Worm (Caenorhabditis elegans) whole organism, late embryonic: ENCODE measurements around the gene npp-9.

Experiments used
- C38D4.7 ChIP-seq: fragments of 200-800 bp; sonication (Bioruptor generic); optimal IDR thresholded peaks from 2 replicates; lab custom pipeline; 2018; ENCODE audit warnings: mild to moderate bottlenecking, missing genetic modification characterization, moderate library complexity, missing compliant biosample characterization
- F13H6.1 ChIP-seq: sonication (generic microtip); optimal IDR thresholded peaks from 2 replicates; lab custom pipeline; 2016; ENCODE audit warnings: missing genetic modification characterization, missing compliant biosample characterization
- T23F11.4 ChIP-seq: fragments of 200-800 bp; sonication (Bioruptor generic); optimal IDR thresholded peaks from 2 replicates; lab custom pipeline; 2018; ENCODE audit warnings: mild to moderate bottlenecking, missing genetic modification characterization, missing compliant biosample characterization
- Y22D7AL.16 ChIP-seq: sonication (generic microtip); optimal IDR thresholded peaks from 2 replicates; lab custom pipeline; 2016; ENCODE audit warnings: missing genetic modification characterization, missing compliant biosample characterization
- ahr-1 ChIP-seq: sonication (generic microtip); optimal IDR thresholded peaks from 2 replicates; lab custom pipeline; 2016; ENCODE audit warnings: missing genetic modification characterization, missing compliant biosample characterization
- ceh-18 ChIP-seq: sonication (generic microtip); optimal IDR thresholded peaks from 2 replicates; lab custom pipeline; 2016; ENCODE audit warnings: missing genetic modification characterization, missing compliant biosample characterization
- ceh-19 ChIP-seq: fragments of 200-800 bp; sonication (Bioruptor generic); optimal IDR thresholded peaks from 2 replicates; lab custom pipeline; 2018; ENCODE audit warnings: mild to moderate bottlenecking, missing genetic modification characterization, missing compliant biosample characterization
- ceh-2 ChIP-seq: sonication (generic microtip); optimal IDR thresholded peaks from 2 replicates; lab custom pipeline; 2016; ENCODE audit warnings: missing genotype, missing genetic modification characterization, missing compliant biosample characterization
- ceh-31 ChIP-seq: sonication (generic microtip); optimal IDR thresholded peaks from 2 replicates; lab custom pipeline; 2016; ENCODE audit warnings: missing genetic modification characterization, missing compliant biosample characterization
- ceh-34 ChIP-seq: sonication (generic microtip); optimal IDR thresholded peaks from 2 replicates; lab custom pipeline; 2016; ENCODE audit warnings: mild to moderate bottlenecking, missing genetic modification characterization, missing compliant biosample characterization
- ceh-45 ChIP-seq: fragments of 200-800 bp; sonication (Bioruptor generic); IDR thresholded peaks from 2 replicates; pipeline ENCODE4 v1.3.6; 2022; ENCODE audit warnings: missing genetic modification reagents, missing genetic modification characterization, missing compliant biosample characterization
- ceh-6 ChIP-seq: fragments of 200-800 bp; sonication (Bioruptor generic); optimal IDR thresholded peaks from 2 replicates; lab custom pipeline; 2018; ENCODE audit warnings: mild to moderate bottlenecking, missing genetic modification characterization, missing compliant biosample characterization
- ceh-9 ChIP-seq: sonication (generic microtip); optimal IDR thresholded peaks from 2 replicates; lab custom pipeline; 2016; ENCODE audit warnings: mild to moderate bottlenecking, missing genetic modification characterization, inconsistent platforms, missing compliant biosample characterization
- che-1 ChIP-seq: sonication (generic microtip); optimal IDR thresholded peaks from 2 replicates; lab custom pipeline; 2016; ENCODE audit warnings: mild to moderate bottlenecking, missing genetic modification characterization, missing compliant biosample characterization
- dmd-4 ChIP-seq: sonication (generic microtip); optimal IDR thresholded peaks from 2 replicates; lab custom pipeline; 2016; ENCODE audit warnings: borderline replicate concordance, missing genetic modification characterization, missing compliant biosample characterization
- fkh-10 ChIP-seq: fragments of 150-350 bp; optimal IDR thresholded peaks from 2 replicates; lab custom pipeline; 2014; ENCODE audit warnings: missing biosample characterization, missing genetic modification reagents, missing genetic modification characterization
- fkh-6 ChIP-seq: sonication (generic microtip); optimal IDR thresholded peaks from 2 replicates; lab custom pipeline; 2016; ENCODE audit warnings: missing genetic modification characterization, missing compliant biosample characterization
- hlh-13 ChIP-seq: fragments of 200-800 bp; sonication (Bioruptor generic); optimal IDR thresholded peaks from 2 replicates; lab custom pipeline; 2018; ENCODE audit warnings: mild to moderate bottlenecking, missing genetic modification characterization, missing compliant biosample characterization
- hlh-30 ChIP-seq: sonication (generic microtip); optimal IDR thresholded peaks from 2 replicates; lab custom pipeline; 2017; ENCODE audit warnings: antibody characterized with exemption, missing genetic modification characterization, missing compliant biosample characterization; ENCODE audit not compliant: insufficient read depth
- lin-11 ChIP-seq: fragments of 200-800 bp; sonication (Bioruptor generic); optimal IDR thresholded peaks from 2 replicates; lab custom pipeline; 2018; ENCODE audit warnings: mild to moderate bottlenecking, missing genetic modification characterization, missing compliant biosample characterization
- nfya-1 ChIP-seq: sonication (generic microtip); optimal IDR thresholded peaks from 2 replicates; lab custom pipeline; 2017; ENCODE audit warnings: missing genetic modification characterization, mild to moderate bottlenecking, missing compliant biosample characterization, antibody characterized with exemption, moderate library complexity
- nhr-232 ChIP-seq: sonication (generic microtip); optimal IDR thresholded peaks from 2 replicates; lab custom pipeline; 2016; ENCODE audit warnings: missing genetic modification characterization, missing compliant biosample characterization
- odd-2 ChIP-seq: sonication (generic microtip); optimal IDR thresholded peaks from 2 replicates; lab custom pipeline; 2017; ENCODE audit warnings: antibody characterized with exemption, mild to moderate bottlenecking, missing genetic modification characterization, missing compliant biosample characterization
- pha-4 ChIP-seq: fragments of 150-350 bp; optimal IDR thresholded peaks from 2 replicates; lab custom pipeline; 2018; ENCODE audit warnings: missing biosample characterization, missing genetic modification reagents, missing genetic modification characterization
- pros-1 ChIP-seq: fragments of 150-350 bp; optimal IDR thresholded peaks from 2 replicates; lab custom pipeline; 2014; ENCODE audit warnings: missing biosample characterization, missing genetic modification reagents, missing genetic modification characterization
- sdc-2 ChIP-seq: sonication (generic microtip); optimal IDR thresholded peaks from 2 replicates; lab custom pipeline; 2016; ENCODE audit warnings: missing genotype, missing genetic modification characterization, missing compliant biosample characterization
- sox-2 ChIP-seq: fragments of 200-800 bp; sonication (Bioruptor generic); IDR thresholded peaks from 2 replicates; pipeline ENCODE4 v1.3.6; 2022; ENCODE audit warnings: missing genetic modification reagents, missing genetic modification characterization, missing compliant biosample characterization
- syd-9 ChIP-seq: sonication (generic microtip); optimal IDR thresholded peaks from 2 replicates; lab custom pipeline; 2016; ENCODE audit warnings: mild to moderate bottlenecking, missing genetic modification characterization, moderate library complexity, missing compliant biosample characterization
- tbx-2 ChIP-seq: sonication (generic microtip); optimal IDR thresholded peaks from 2 replicates; lab custom pipeline; 2016; ENCODE audit warnings: missing genetic modification characterization, missing compliant biosample characterization
- tbx-7 ChIP-seq: sonication (generic microtip); optimal IDR thresholded peaks from 2 replicates; lab custom pipeline; 2016; ENCODE audit warnings: missing genotype, missing genetic modification characterization, missing compliant biosample characterization
- unc-3 ChIP-seq, 2 experiments: fragments of 200-800 bp in 1 of 2; sonication (Bioruptor generic) in 1 of 2; sonication (generic microtip) in 1 of 2; conservative IDR thresholded peaks in 1 of 2; optimal IDR thresholded peaks in 1 of 2; 2 replicates each; pipeline versions ENCODE4 v1.3.6 to Lab custom; 2016 to 2022; ENCODE audit warnings: missing compliant biosample characterization in 2 of 2, missing genetic modification characterization in 2 of 2, missing genetic modification reagents in 1 of 2
- ztf-16 ChIP-seq: sonication (generic microtip); optimal IDR thresholded peaks from 2 replicates; lab custom pipeline; 2017; ENCODE audit warnings: missing genetic modification characterization, missing compliant biosample characterization

Gene npp-9

DNA sequence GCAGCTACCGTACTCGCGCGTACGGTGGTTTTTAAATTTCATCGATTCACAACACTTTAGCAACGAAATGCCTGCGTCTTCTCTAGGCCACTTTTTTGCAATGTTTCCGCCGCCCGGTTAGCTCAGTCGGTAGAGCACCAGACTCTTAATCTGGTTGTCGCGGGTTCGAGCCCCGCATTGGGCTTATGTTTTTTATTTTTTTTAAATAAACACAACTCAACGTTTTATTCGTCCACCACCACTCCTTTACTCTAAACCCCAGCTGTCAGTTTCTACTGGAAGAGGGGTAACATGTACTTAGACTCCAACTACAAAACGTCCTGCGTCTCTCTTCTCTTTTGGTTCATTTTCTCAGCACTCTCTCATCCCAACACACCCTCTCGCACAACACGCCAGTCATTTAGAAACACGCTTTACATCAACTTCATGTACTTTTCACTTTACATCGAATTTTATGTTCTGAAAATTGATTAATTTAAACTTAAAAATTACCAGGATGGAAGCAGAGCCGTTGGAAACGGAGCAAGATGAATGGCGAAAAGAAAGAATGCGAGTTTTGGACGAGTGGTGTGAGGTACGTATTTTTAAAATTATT, 14.8 kb downstream of the npp-9 start, which contains the start of the genes elmd-1 and hecw-1 (continued):
- no peak for TF ChIP-seq fkh-10
- no peak for TF ChIP-seq hlh-30 (tag; lab: Kevin White, UChicago)
- peak; percentile 31 for TF ChIP-seq che-1 (tag; lab: Kevin White, UChicago)
- TF ChIP-seq ceh-6 (GFP tag; lab: Kevin White, UChicago) = no peak
- peak; percentile 39 for TF ChIP-seq ceh-18 (tag; lab: Kevin White, UChicago)
- no peak for TF ChIP-seq lin-11 (tag; lab: Kevin White, UChicago)
- no peak for TF ChIP-seq ztf-16
- TF ChIP-seq fkh-6 (tag; lab: Kevin White, UChicago) = no peak
- peak; percentile 26 for TF ChIP-seq ceh-31 (tag; lab: Kevin White, UChicago)
- TF ChIP-seq ceh-9 (tag; lab: Kevin White, UChicago) = no peak
- no peak for TF ChIP-seq dmd-4 (tag; lab: Kevin White, UChicago)
- peak; percentile 63 for TF ChIP-seq tbx-2 (tag; lab: Kevin White, UChicago)
- peak; percentile 22 for TF ChIP-seq nfya-1
- TF ChIP-seq pros-1 = no peak
- TF ChIP-seq nhr-232 (tag; lab: Kevin White, UChicago) = no peak
- peak; percentile 3 for TF ChIP-seq ceh-19 (GFP tag; lab: Kevin White, UChicago)
- no peak for TF ChIP-seq odd-2 (tag; lab: Kevin White, UChicago)
- TF ChIP-seq sdc-2 = no peak
- no peak for TF ChIP-seq ceh-34 (tag; lab: Kevin White, UChicago)
- TF ChIP-seq ceh-2 (tag; lab: Kevin White, UChicago) = no peak
- no peak for TF ChIP-seq ahr-1 (tag; lab: Kevin White, UChicago)
- TF ChIP-seq sox-2 (GFP tag; lab: Robert Waterston, UW) = no peak

ce11 chrIII:3382465-3382864, 21.8 kb downstream of the npp-9 start:
- TF ChIP-seq che-1 (tag; lab: Kevin White, UChicago) = no peak
- TF ChIP-seq ceh-18 (tag; lab: Kevin White, UChicago) = no peak
- no peak for TF ChIP-seq Y22D7AL.16 (tag; lab: Kevin White, UChicago)
- TF ChIP-seq odd-2 (tag; lab: Kevin White, UChicago) = no peak
- no peak for TF ChIP-seq tbx-7 (tag; lab: Kevin White, UChicago)
- TF ChIP-seq sdc-2 = no peak
- no peak for TF ChIP-seq nhr-232 (tag; lab: Kevin White, UChicago)
- no peak for TF ChIP-seq fkh-10
- TF ChIP-seq T23F11.4 (GFP tag; lab: Kevin White, UChicago) = no peak
- no peak for TF ChIP-seq unc-3 (GFP tag; conservative IDR thresholded peaks at IDR 0.05; lab: Robert Waterston, UW)
- no peak for TF ChIP-seq unc-3 (tag; optimal IDR thresholded peaks at IDR 0.05; lab: Kevin White, UChicago)
- TF ChIP-seq sox-2 (GFP tag; lab: Robert Waterston, UW) = no peak
- TF ChIP-seq syd-9 (tag; lab: Kevin White, UChicago) = no peak

DNA sequence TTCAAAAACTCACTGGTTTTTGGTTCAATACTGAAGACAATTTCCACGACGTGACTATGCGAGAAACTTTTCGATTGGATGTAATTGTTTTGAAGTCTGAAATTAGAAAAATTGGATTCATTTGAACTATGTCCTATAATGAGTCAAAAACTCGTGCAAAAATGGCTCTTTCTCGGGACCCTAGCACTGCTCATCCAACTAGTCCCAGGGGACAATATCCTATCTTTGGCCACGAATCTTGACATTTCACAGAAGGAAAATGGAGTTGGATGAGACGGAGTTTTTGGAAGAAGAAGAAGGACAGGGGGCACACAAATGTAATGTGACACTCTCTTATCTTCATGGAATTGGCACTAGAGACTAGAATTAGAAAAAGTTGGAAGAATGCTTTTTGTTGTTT, 22.4 kb downstream of the npp-9 start:
- TF ChIP-seq sdc-2 = no peak
- TF ChIP-seq hlh-13 (GFP tag; lab: Kevin White, UChicago) = no peak
- TF ChIP-seq ceh-34 (tag; lab: Kevin White, UChicago) = no peak
- no peak for TF ChIP-seq F13H6.1 (tag; lab: Kevin White, UChicago)
- TF ChIP-seq C38D4.7 (GFP tag; lab: Kevin White, UChicago) = no peak
- no peak for TF ChIP-seq pha-4 (tag; lab: Kevin White, UChicago)
- TF ChIP-seq unc-3 (GFP tag; conservative IDR thresholded peaks at IDR 0.05; lab: Robert Waterston, UW) = no peak
- peak; percentile 61 for TF ChIP-seq unc-3 (tag; optimal IDR thresholded peaks at IDR 0.05; lab: Kevin White, UChicago)

ce11 chrIII:3377700-3378099, 26.6 kb downstream of the npp-9 start:
- no peak for TF ChIP-seq ceh-45
